Worm (Caenorhabditis elegans): Measurements from ENCODE around the gene nhr-168.

Gene nhr-168

ce11 chrV:13371336-13371735 lies 37.7 kb upstream of the nhr-168 start (continued):
- TF ChIP-seq spr-3 (GFP tag; optimal IDR thresholded peaks at IDR 0.05) (no peak), dmd-8 (GFP tag; IDR thresholded peaks at IDR 0.05) (no peak), unc-62 (GFP tag; optimal IDR thresholded peaks at IDR 0.05 in 1 of 2) (no peak), unc-62 (tag; optimal IDR thresholded peaks at IDR 0.05) (no peak), snpc-4 (tag; optimal IDR thresholded peaks at IDR 0.05) (no peak), ces-1 (GFP tag; optimal IDR thresholded peaks at IDR 0.05) (no peak), daf-8 (GFP tag; IDR thresholded peaks at IDR 0.05) (no peak), mdl-1 (tag; optimal IDR thresholded peaks at IDR 0.05) (peak in 1 of 2 experiments; percentile 68), skn-1 (tag; optimal IDR thresholded peaks at IDR 0.05) (no peak), nhr-11 (tag; optimal IDR thresholded peaks at IDR 0.05) (no peak), lin-29 (GFP tag; IDR thresholded peaks at IDR 0.05) (no peak), nhr-42 (GFP tag; IDR thresholded peaks at IDR 0.05) (no peak), nhr-41 (GFP tag; IDR thresholded peaks at IDR 0.05) (no peak), pqm-1 (tag; optimal IDR thresholded peaks at IDR 0.05) (no peak), F10B5.3 (tag; optimal IDR thresholded peaks at IDR 0.05) (no peak), tra-1 (GFP tag; IDR thresholded peaks at IDR 0.05) (no peak), egl-27 (tag; optimal IDR thresholded peaks at IDR 0.05) (no peak), egl-43 (GFP tag; IDR thresholded peaks at IDR 0.05) (no peak), ceh-82 (tag; optimal IDR thresholded peaks at IDR 0.05) (no peak), lin-15B (tag; optimal IDR thresholded peaks at IDR 0.05) (no peak), madf-5 (GFP tag; IDR thresholded peaks at IDR 0.05) (0 out of 4 replicates have a peak, but pooled peaks of 1 of the 2 experiments have one; percentile 44), nhr-25 (tag; optimal IDR thresholded peaks at IDR 0.05; ENCODE audit: borderline replicate concordance, insufficient read depth) (peak; percentile 94), lin-13 (GFP tag; optimal IDR thresholded peaks at IDR 0.05) (no peak), lir-3 (tag; optimal IDR thresholded peaks at IDR 0.05) (no peak), zip-2 (tag; optimal IDR thresholded peaks at IDR 0.05) (no peak), nhr-10 (tag; optimal IDR thresholded peaks at IDR 0.05) (no peak), Y105C5A.15 (GFP tag; IDR thresholded peaks at IDR 0.05) (no peak), nhr-102 (tag; optimal IDR thresholded peaks at IDR 0.05) (peak; percentile 6), D1046.2 (GFP tag; IDR thresholded peaks at IDR 0.05) (no peak), F49E8.2 (tag; optimal IDR thresholded peaks at IDR 0.05; ENCODE audit: borderline replicate concordance) (no peak), ZK546.5 (tag; optimal IDR thresholded peaks at IDR 0.05) (no peak), dve-1 (tag; optimal IDR thresholded peaks at IDR 0.05; ENCODE audit: insufficient read depth) (peak; percentile 26), ctbp-1 (GFP tag; IDR thresholded peaks at IDR 0.05) (no peak), unc-130 (GFP tag; optimal IDR thresholded peaks at IDR 0.05) (no peak), ztf-11 (tag; optimal IDR thresholded peaks at IDR 0.05) (no peak), madf-9 (GFP tag; conservative IDR thresholded peaks at IDR 0.05) (no peak), ceh-28 (tag; optimal IDR thresholded peaks at IDR 0.05) (no peak), duxl-1 (tag; optimal IDR thresholded peaks at IDR 0.05; ENCODE audit: poor library complexity) (no peak), daf-12 (tag; optimal IDR thresholded peaks at IDR 0.05) (no peak), zfp-2 (tag; optimal IDR thresholded peaks at IDR 0.05) (no peak), daf-19 (GFP tag; conservative IDR thresholded peaks at IDR 0.05) (no peak), Y48G9A.11 (GFP tag; IDR thresholded peaks at IDR 0.05) (no peak), mep-1 (tag; optimal IDR thresholded peaks at IDR 0.05) (peak; percentile 74), vab-7 (GFP tag; IDR thresholded peaks at IDR 0.05) (no peak), dpl-1 (GFP tag; optimal IDR thresholded peaks at IDR 0.05) (no peak), nhr-237 (tag; optimal IDR thresholded peaks at IDR 0.05) (no peak), hmg-1.1 (GFP tag; IDR thresholded peaks at IDR 0.05) (no peak), hif-1 (tag; optimal IDR thresholded peaks at IDR 0.05) (no peak), R02D3.7 (tag; optimal IDR thresholded peaks at IDR 0.05) (no peak), zag-1 (tag; optimal IDR thresholded peaks at IDR 0.05) (no peak), lim-7 (GFP tag; IDR thresholded peaks at IDR 0.05) (no peak), attf-4 (tag; optimal IDR thresholded peaks at IDR 0.05) (no peak), lin-38 (GFP tag; IDR thresholded peaks at IDR 0.05) (peak; percentile 38)
